Comparison of ENCODE assay signal across 3 fruit fly cellular contexts in the genomic region with DNA sequence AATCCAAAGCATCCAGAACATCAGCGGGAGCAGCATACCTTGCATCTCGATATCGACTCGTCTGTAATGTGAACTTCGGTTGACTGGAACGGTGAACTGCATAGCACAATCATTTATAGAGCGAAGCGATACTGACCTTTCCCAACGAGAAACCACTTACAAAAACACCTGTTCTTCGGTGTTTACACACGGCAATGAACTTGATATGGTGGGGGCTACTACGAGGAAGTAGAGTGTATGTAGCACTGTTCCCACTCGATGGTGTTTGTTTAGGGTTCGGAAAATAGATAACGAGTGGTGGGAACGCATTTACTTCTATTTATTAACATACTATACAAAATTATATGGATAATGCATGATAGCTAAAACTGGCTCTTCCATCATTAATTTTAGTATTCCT.
A peak's percentile ranks its signal among the peaks of the same experiment; 100 is the strongest.
TF ChIP-seq lines count a peak whose summit lies in the region.

A gene (minus strand): TSS at position 91 of the 400 bp plus-strand sequence.
A gene (minus strand): TSS at position 91 of the 400 bp plus-strand sequence.

- TF ChIP-seq CTCF in whole organism, embryonic (GFP tag; optimal IDR thresholded peaks at IDR 0.05; lab: Kevin White, UChicago), result no peak

TF ChIP-seq in whole organism, adult, 20 proteins besides CTCF, POLR2A, EP300 and RAD21:
- TF ChIP-seq bab1 (GFP tag; optimal IDR thresholded peaks at IDR 0.05; lab: Kevin White, UChicago) (no peak), CG7045 (GFP tag; optimal IDR thresholded peaks at IDR 0.05; lab: Kevin White, UChicago) (peak; percentile 52), CG5204 (GFP tag; optimal IDR thresholded peaks at IDR 0.05; lab: Kevin White, UChicago) (no peak), ovo (GFP tag; optimal IDR thresholded peaks at IDR 0.05; lab: Kevin White, UChicago) (peak; percentile 24), tj (GFP tag; optimal IDR thresholded peaks at IDR 0.05; lab: Kevin White, UChicago) (no peak), Crg-1 (GFP tag; optimal IDR thresholded peaks at IDR 0.05; lab: Kevin White, UChicago) (peak; percentile 51), cnc (optimal IDR thresholded peaks at IDR 0.05; lab: Kevin White, UChicago) (no peak), CG12768 (GFP tag; optimal IDR thresholded peaks at IDR 0.05; lab: Kevin White, UChicago) (peak; percentile 73), kay (GFP tag; lab: Kevin White, UChicago; ENCODE audit: borderline replicate concordance) (no peak), Hr96 (GFP tag; optimal IDR thresholded peaks at IDR 0.05; lab: Kevin White, UChicago) (peak; percentile 40), cic (GFP tag; optimal IDR thresholded peaks at IDR 0.05; lab: Kevin White, UChicago) (peak; percentile 65), Mnt (GFP tag; optimal IDR thresholded peaks at IDR 0.05; lab: Kevin White, UChicago) (peak; percentile 60), CG7101 (tag; optimal IDR thresholded peaks at IDR 0.05; lab: Kevin White, UChicago) (peak; percentile 48), Clk (GFP tag; optimal IDR thresholded peaks at IDR 0.05; lab: Kevin White, UChicago) (no peak), pad (GFP tag; optimal IDR thresholded peaks at IDR 0.05; lab: Kevin White, UChicago) (peak; percentile 12), CG14711 (tag; optimal IDR thresholded peaks at IDR 0.05; lab: Kevin White, UChicago) (no peak), CG11617 (GFP tag; optimal IDR thresholded peaks at IDR 0.05; lab: Kevin White, UChicago) (peak; percentile 18), CG1620 (GFP tag; optimal IDR thresholded peaks at IDR 0.05; lab: Kevin White, UChicago) (peak; percentile 23), CG33017 (tag; optimal IDR thresholded peaks at IDR 0.05; lab: Kevin White, UChicago) (peak; percentile 2), toe (GFP tag; optimal IDR thresholded peaks at IDR 0.05; lab: Kevin White, UChicago) (peak; percentile 46)

TF ChIP-seq in whole organism, embryonic, 481 proteins besides CTCF, POLR2A, EP300 and RAD21:
- TF ChIP-seq CG10366 (GFP tag; IDR thresholded peaks at IDR 0.05; lab: Robert Waterston, UW) (no peak), MTF-1 (GFP tag; optimal IDR thresholded peaks at IDR 0.05; lab: Kevin White, UChicago; ENCODE audit: borderline replicate concordance) (peak; percentile 0), CG9797 (GFP tag; optimal IDR thresholded peaks at IDR 0.05; lab: Kevin White, UChicago) (no peak), CG12155 (GFP tag; optimal IDR thresholded peaks at IDR 0.05; lab: Kevin White, UChicago) (no peak), MBD-R2 (GFP tag; IDR thresholded peaks at IDR 0.05; lab: Robert Waterston, UW) (no peak), kah (GFP tag; optimal IDR thresholded peaks at IDR 0.05; lab: Kevin White, UChicago) (peak; percentile 71), CG12299 (tag; optimal IDR thresholded peaks at IDR 0.05; lab: Kevin White, UChicago) (no peak), sob (GFP tag; IDR thresholded peaks at IDR 0.05; lab: Robert Waterston, UW) (no peak), mirr (GFP tag; optimal IDR thresholded peaks at IDR 0.05; lab: Kevin White, UChicago) (peak; percentile 66), HLHmδ (GFP tag; optimal IDR thresholded peaks at IDR 0.05; lab: Kevin White, UChicago) (peak; percentile 30), CG18619 (GFP tag; optimal IDR thresholded peaks at IDR 0.05; lab: Kevin White, UChicago) (peak; percentile 3), CG6813 (GFP tag; optimal IDR thresholded peaks at IDR 0.05; lab: Kevin White, UChicago) (peak; percentile 18), fd3F (GFP tag; optimal IDR thresholded peaks at IDR 0.05; lab: Kevin White, UChicago) (no peak), Dll (GFP tag; IDR thresholded peaks at IDR 0.05; lab: Robert Waterston, UW; ENCODE audit: partially characterized antibody) (no peak), Trl (optimal IDR thresholded peaks at IDR 0.05; lab: Kevin White, UChicago) (no peak), Trl (GFP tag; optimal IDR thresholded peaks at IDR 0.05; lab: Kevin White, UChicago) (peak; percentile 0), CG30403 (GFP tag; optimal IDR thresholded peaks at IDR 0.05; lab: Kevin White, UChicago) (no peak), pb (GFP tag; optimal IDR thresholded peaks at IDR 0.05; lab: Kevin White, UChicago) (no peak), caup (GFP tag; optimal IDR thresholded peaks at IDR 0.05; lab: Kevin White, UChicago; ENCODE audit: severe bottlenecking) (peak; percentile 11), CG7963 (GFP tag; IDR thresholded peaks at IDR 0.05; lab: Robert Waterston, UW; ENCODE audit: partially characterized antibody) (no peak)

TF ChIP-seq in whole organism, wandering third instar larva, 38 proteins besides CTCF, POLR2A, EP300 and RAD21:
- peak; percentile 92 for TF ChIP-seq Hr83 (GFP tag; optimal IDR thresholded peaks at IDR 0.05; lab: Kevin White, UChicago; ENCODE audit: poor library complexity, severe bottlenecking)
- TF ChIP-seq woc (GFP tag; optimal IDR thresholded peaks at IDR 0.05; lab: Kevin White, UChicago), result no peak
- no peak for TF ChIP-seq dl (GFP tag; optimal IDR thresholded peaks at IDR 0.05; lab: Kevin White, UChicago; ENCODE audit: insufficient read depth in 1 of 2, partially characterized antibody in 2 of 2)
